Fruit fly (Drosophila melanogaster) whole organism, embryonic: Measurements from ENCODE around the gene Sodq.

ENCODE experiments used
- Abd-B ChIP-seq: fragments of 200-800 bp; sonication (Bioruptor generic); optimal IDR thresholded peaks from 2 replicates; lab custom pipeline; 2018; ENCODE audit warnings: missing biosample characterization, mild to moderate bottlenecking, missing genetic modification characterization, moderate library complexity
- Bteb2 ChIP-seq: fragments of 200-800 bp; sonication (Bioruptor generic); optimal IDR thresholded peaks from 2 replicates; lab custom pipeline; 2016; ENCODE audit warnings: missing biosample characterization, missing genetic modification characterization
- CG11696 ChIP-seq: fragments of 200-800 bp; sonication (Bioruptor generic); IDR thresholded peaks from 2 replicates; pipeline ENCODE4 v1.3.6; 2022; ENCODE audit warnings: missing biosample characterization, missing genetic modification characterization
- CG12769 ChIP-seq: fragments of 200-800 bp; sonication (Bioruptor generic); optimal IDR thresholded peaks from 2 replicates; lab custom pipeline; 2019; ENCODE audit warnings: missing biosample characterization, mild to moderate bottlenecking, missing genetic modification characterization, moderate library complexity
- CG2202 ChIP-seq: fragments of 200-800 bp; sonication (Bioruptor generic); optimal IDR thresholded peaks from 2 replicates; lab custom pipeline; 2018; ENCODE audit warnings: missing biosample characterization, mild to moderate bottlenecking, missing genetic modification characterization
- CG3407 ChIP-seq: fragments of 200-800 bp; sonication (Bioruptor generic); optimal IDR thresholded peaks from 2 replicates; lab custom pipeline; 2018; ENCODE audit warnings: missing biosample characterization, mild to moderate bottlenecking, missing genetic modification characterization
- CG3726 ChIP-seq: fragments of 200-800 bp; sonication (Bioruptor generic); IDR thresholded peaks from 3 replicates; pipeline ENCODE4, ENCODE4 v1.3.6; 2022; ENCODE audit warnings: missing biosample characterization, missing genetic modification characterization
- CG6175 ChIP-seq: fragments of 200-800 bp; sonication (Bioruptor generic); IDR thresholded peaks from 3 replicates; pipeline ENCODE4 v1.3.6; 2022; ENCODE audit warnings: missing biosample characterization, missing genetic modification characterization
- CG6765 ChIP-seq: fragments of 200-800 bp; sonication (Bioruptor generic); optimal IDR thresholded peaks from 3 replicates; lab custom pipeline; 2017; ENCODE audit warnings: missing biosample characterization, mild to moderate bottlenecking, missing genetic modification characterization
- CG7928 ChIP-seq: fragments of 200-800 bp; sonication (Bioruptor generic); optimal IDR thresholded peaks from 2 replicates; lab custom pipeline; 2017; ENCODE audit warnings: missing biosample characterization, mild to moderate bottlenecking, missing genetic modification characterization
- CG7987 ChIP-seq: fragments of 200-800 bp; sonication (Bioruptor generic); optimal IDR thresholded peaks from 2 replicates; lab custom pipeline; 2018; ENCODE audit warnings: missing biosample characterization, mild to moderate bottlenecking, missing genetic modification characterization, moderate library complexity
- CG8290 ChIP-seq, 3 experiments: fragments of 200-800 bp; sonication (Bioruptor generic); optimal IDR thresholded peaks; 2 replicates each; lab custom pipeline; 2016 to 2019; ENCODE audit warnings: missing biosample characterization in 3 of 3, missing genetic modification characterization in 3 of 3, mild to moderate bottlenecking in 2 of 3, moderate library complexity in 1 of 3
- CG8924 ChIP-seq: fragments of 200-800 bp; optimal IDR thresholded peaks from 3 replicates; lab custom pipeline; 2019; ENCODE audit warnings: missing biosample characterization, mild to moderate bottlenecking, missing genetic modification characterization, moderate library complexity
- CG9609 ChIP-seq: fragments of 200-800 bp; sonication (Bioruptor generic); optimal IDR thresholded peaks from 3 replicates; lab custom pipeline; 2016; ENCODE audit warnings: missing biosample characterization, missing genetic modification characterization
- Chrac-16 ChIP-seq: fragments of 200-800 bp; sonication (Bioruptor generic); optimal IDR thresholded peaks from 3 replicates; lab custom pipeline; 2016; ENCODE audit warnings: missing biosample characterization, missing genetic modification characterization
- Dll ChIP-seq: fragments of 200-800 bp; sonication (Bioruptor generic); IDR thresholded peaks from 4 replicates; pipeline ENCODE4 v1.3.6; 2022; ENCODE audit warnings: missing biosample characterization, missing genetic modification characterization; ENCODE audit not compliant: partially characterized antibody
- Doc3 ChIP-seq: fragments of 200-800 bp; sonication (Bioruptor generic); IDR thresholded peaks from 3 replicates; pipeline ENCODE4 v1.3.6; 2022; ENCODE audit warnings: missing biosample characterization, missing genetic modification characterization; ENCODE audit not compliant: partially characterized antibody
- Dp ChIP-seq: fragments of 200-800 bp; sonication (Bioruptor generic); optimal IDR thresholded peaks from 2 replicates; lab custom pipeline; 2018; ENCODE audit warnings: missing biosample characterization, mild to moderate bottlenecking, missing genetic modification characterization, moderate library complexity
- Dref ChIP-seq: fragments of 200-800 bp; sonication (Bioruptor generic); IDR thresholded peaks from 2 replicates; pipeline ENCODE4 v1.3.6; 2022; ENCODE audit warnings: missing biosample characterization, missing genetic modification characterization
- Hr39 ChIP-seq: fragments of >200 bp; optimal IDR thresholded peaks from 2 replicates; lab custom pipeline; 2017
- Kr ChIP-seq: fragments of 200-800 bp; sonication (Bioruptor generic); optimal IDR thresholded peaks from 2 replicates; lab custom pipeline; 2017; ENCODE audit warnings: missing biosample characterization, mild to moderate bottlenecking, missing genetic modification characterization
- Lpt ChIP-seq: fragments of >200 bp; optimal IDR thresholded peaks from 2 replicates; lab custom pipeline; 2018; ENCODE audit warnings: missing biosample characterization, missing genetic modification characterization
- Med ChIP-seq: fragments of 200-800 bp; sonication (Bioruptor generic); peaks from one replicate; lab custom pipeline; 2016; ENCODE audit warnings: missing biosample characterization, missing genetic modification characterization, mild to moderate bottlenecking, inconsistent platforms, moderate library complexity
- Myb ChIP-seq: fragments of 200-800 bp; sonication (Bioruptor generic); optimal IDR thresholded peaks from 2 replicates; lab custom pipeline; 2016; ENCODE audit warnings: missing biosample characterization, missing genetic modification characterization
- Oaz ChIP-seq: fragments of 200-800 bp; sonication (Bioruptor generic); IDR thresholded peaks from 2 replicates; pipeline ENCODE4 v1.3.6; 2022; ENCODE audit warnings: missing biosample characterization, missing genetic modification characterization
- Oli ChIP-seq: fragments of 200-800 bp; sonication (Bioruptor generic); optimal IDR thresholded peaks from 2 replicates; lab custom pipeline; 2018; ENCODE audit warnings: missing biosample characterization, mild to moderate bottlenecking, missing genetic modification characterization, moderate library complexity
- PHDP ChIP-seq: fragments of 200-800 bp; sonication (Bioruptor generic); optimal IDR thresholded peaks from 3 replicates; lab custom pipeline; 2018; ENCODE audit warnings: missing biosample characterization, mild to moderate bottlenecking, missing genetic modification characterization, moderate library complexity
- Ssrp ChIP-seq: fragments of 200-800 bp; sonication (Bioruptor generic); optimal IDR thresholded peaks from 2 replicates; lab custom pipeline; 2018; ENCODE audit warnings: missing biosample characterization, mild to moderate bottlenecking, missing genetic modification characterization, moderate library complexity
- TFAM ChIP-seq: fragments of 200-800 bp; sonication (Bioruptor generic); optimal IDR thresholded peaks from 2 replicates; lab custom pipeline; 2017; ENCODE audit warnings: missing biosample characterization, missing genetic modification characterization, inconsistent platforms
- Vsx1 ChIP-seq: fragments of 200-800 bp; sonication (Bioruptor generic); optimal IDR thresholded peaks from 2 replicates; lab custom pipeline; 2017; ENCODE audit warnings: missing biosample characterization, mild to moderate bottlenecking, missing genetic modification characterization, missing genetic modification reagents
- YL-1 ChIP-seq: fragments of 200-800 bp; sonication (Bioruptor generic); optimal IDR thresholded peaks from 3 replicates; lab custom pipeline; 2017; ENCODE audit warnings: missing biosample characterization, mild to moderate bottlenecking, missing genetic modification characterization
- bbx ChIP-seq: fragments of 200-800 bp; sonication (Bioruptor generic); IDR thresholded peaks from 2 replicates; pipeline ENCODE4 v1.3.6; 2022; ENCODE audit warnings: missing biosample characterization, missing genetic modification characterization; ENCODE audit not compliant: partially characterized antibody
- chinmo ChIP-seq: fragments of 200-800 bp; sonication (Bioruptor generic); IDR thresholded peaks from 4 replicates; pipeline ENCODE4 v1.3.6; 2022; ENCODE audit warnings: missing biosample characterization, missing genetic modification characterization; ENCODE audit not compliant: partially characterized antibody
- cwo ChIP-seq: fragments of 200-800 bp; sonication (Bioruptor generic); optimal IDR thresholded peaks from 3 replicates; lab custom pipeline; 2017; ENCODE audit warnings: missing biosample characterization, missing genetic modification characterization, mild to moderate bottlenecking, moderate library complexity, missing genetic modification reagents
- fd102C ChIP-seq: fragments of 200-800 bp; sonication (Bioruptor generic); optimal IDR thresholded peaks from 2 replicates; lab custom pipeline; 2018; ENCODE audit warnings: missing biosample characterization, mild to moderate bottlenecking, missing genetic modification characterization, moderate library complexity
- gcm ChIP-seq: fragments of 200-800 bp; sonication (Bioruptor generic); optimal IDR thresholded peaks from 2 replicates; lab custom pipeline; 2019; ENCODE audit warnings: missing biosample characterization, mild to moderate bottlenecking, missing genetic modification characterization, moderate library complexity
- grn ChIP-seq: fragments of 200-800 bp; sonication (Bioruptor generic); optimal IDR thresholded peaks from 3 replicates; lab custom pipeline; 2017; ENCODE audit warnings: missing biosample characterization, missing genetic modification characterization
- hb ChIP-seq: fragments of 200-800 bp; sonication (Bioruptor generic); IDR thresholded peaks from 3 replicates; pipeline ENCODE4 v1.3.6; 2022; ENCODE audit warnings: missing biosample characterization, missing genetic modification characterization; ENCODE audit not compliant: partially characterized antibody
- klu ChIP-seq: fragments of 200-800 bp; sonication (Bioruptor generic); IDR thresholded peaks from 2 replicates; pipeline ENCODE4 v1.3.6; 2022; ENCODE audit warnings: missing biosample characterization, missing genetic modification characterization
- mam ChIP-seq: fragments of 200-800 bp; sonication (Bioruptor generic); optimal IDR thresholded peaks from 3 replicates; lab custom pipeline; 2016; ENCODE audit warnings: missing biosample characterization, missing genetic modification characterization
- mirr ChIP-seq: fragments of 200-800 bp; sonication (Bioruptor generic); optimal IDR thresholded peaks from 3 replicates; lab custom pipeline; 2018; ENCODE audit warnings: missing biosample characterization, mild to moderate bottlenecking, missing genetic modification characterization
- pb ChIP-seq: fragments of 200-800 bp; sonication (Bioruptor generic); optimal IDR thresholded peaks from 3 replicates; lab custom pipeline; 2016; ENCODE audit warnings: missing biosample characterization, missing genetic modification characterization
- phol ChIP-seq: fragments of 200-800 bp; sonication (Bioruptor generic); optimal IDR thresholded peaks from 3 replicates; lab custom pipeline; 2018; ENCODE audit warnings: missing biosample characterization, mild to moderate bottlenecking, missing genetic modification characterization, moderate library complexity
- ssp ChIP-seq: fragments of 200-800 bp; sonication (Bioruptor generic); IDR thresholded peaks from 2 replicates; pipeline ENCODE4 v1.3.6; 2022; ENCODE audit warnings: missing biosample characterization, missing genetic modification characterization
- trem ChIP-seq: fragments of 200-800 bp; optimal IDR thresholded peaks from 3 replicates; lab custom pipeline; 2019; ENCODE audit warnings: missing biosample characterization, mild to moderate bottlenecking, missing genetic modification characterization, moderate library complexity
- twi ChIP-seq: fragments of 200-800 bp; optimal IDR thresholded peaks from 2 replicates; lab custom pipeline; 2019; ENCODE audit warnings: missing biosample characterization, mild to moderate bottlenecking, missing genetic modification characterization, moderate library complexity
- tx ChIP-seq: fragments of 200-800 bp; sonication (Bioruptor generic); optimal IDR thresholded peaks from 2 replicates; lab custom pipeline; 2016; ENCODE audit warnings: missing biosample characterization, missing genetic modification characterization
- usp ChIP-seq: fragments of >200 bp; optimal IDR thresholded peaks from 2 replicates; lab custom pipeline; 2017; ENCODE audit warnings: missing biosample characterization, missing genetic modification characterization
- zfh1 ChIP-seq: fragments of 200-800 bp; sonication (Bioruptor generic); IDR thresholded peaks from 3 replicates; pipeline ENCODE4 v1.3.6; 2022; ENCODE audit warnings: missing biosample characterization, missing genetic modification characterization

Gene Sodq

DNA sequence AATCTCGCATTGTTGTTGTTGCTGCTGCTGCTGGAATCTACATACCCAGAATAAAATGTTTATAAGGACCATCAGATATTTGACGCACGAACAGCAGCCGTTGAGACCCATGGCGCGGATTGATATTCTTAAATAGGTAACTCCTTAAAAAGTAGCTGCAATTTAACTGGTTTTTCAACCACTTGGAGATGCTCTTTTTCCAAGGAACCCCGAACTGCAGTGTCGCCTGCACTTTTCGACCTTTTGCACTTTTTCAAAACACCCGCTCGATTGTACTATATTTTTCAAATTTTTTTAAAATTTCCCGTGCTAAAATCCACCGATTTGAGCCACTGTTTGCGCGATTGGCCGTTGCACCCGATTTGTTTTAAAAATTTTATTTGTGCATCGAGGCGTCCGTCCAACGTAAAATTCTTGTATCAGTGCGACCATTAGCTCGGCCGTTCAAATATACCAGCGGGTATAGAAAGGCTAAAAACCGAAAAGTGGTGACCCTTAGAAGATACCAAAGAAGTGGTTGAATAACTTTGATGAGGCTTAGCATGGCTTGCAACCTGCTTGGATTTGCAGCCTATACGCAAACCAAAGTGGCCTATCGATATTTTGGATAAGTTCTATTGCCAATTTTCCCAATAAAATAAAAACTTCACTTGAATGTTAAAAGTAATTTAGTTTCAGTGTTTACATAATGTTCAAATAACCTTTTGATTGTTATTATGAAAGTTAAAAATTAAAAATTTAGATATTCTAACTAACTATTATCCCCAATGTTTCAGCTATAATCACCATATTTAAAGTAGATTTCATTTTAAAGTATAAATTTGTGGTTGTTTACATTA, 14.4 kb upstream of the Sodq start, which contains the start of gene Tsp96F (continued):
- TF ChIP-seq CG6765 (GFP tag; lab: Kevin White, UChicago) (no peak), pb (GFP tag; lab: Kevin White, UChicago) (no peak), ssp (peak; percentile 41), PHDP (tag; lab: Kevin White, UChicago) (no peak), Ssrp (no peak), grn (GFP tag; lab: Kevin White, UChicago) (no peak), chinmo (GFP tag; lab: Robert Waterston, UW) (0 out of 4 replicates have a peak, but pooled peaks have one; percentile 41), CG9609 (peak; percentile 7), klu (GFP tag; lab: Robert Waterston, UW) (no peak), mam (GFP tag; lab: Kevin White, UChicago) (no peak), Myb (GFP tag; lab: Kevin White, UChicago) (peak; percentile 79), gcm (GFP tag; lab: Kevin White, UChicago) (peak; percentile 6), twi (tag; lab: Kevin White, UChicago) (no peak), YL-1 (GFP tag; lab: Kevin White, UChicago) (no peak), CG7987 (GFP tag; lab: Kevin White, UChicago) (peak; percentile 4), CG8924 (no peak), CG3407 (GFP tag; lab: Kevin White, UChicago) (no peak), CG3726 (no peak), Bteb2 (no peak), fd102C (GFP tag; lab: Kevin White, UChicago) (peak; percentile 14), usp (GFP tag; lab: Kevin White, UChicago) (no peak), CG6175 (GFP tag; lab: Robert Waterston, UW) (no peak), TFAM (no peak), CG11696 (GFP tag; lab: Robert Waterston, UW) (no peak), mirr (GFP tag; lab: Kevin White, UChicago) (no peak), tx (GFP tag; lab: Kevin White, UChicago) (no peak), Chrac-16 (GFP tag; lab: Kevin White, UChicago) (no peak), zfh1 (GFP tag; lab: Robert Waterston, UW) (no peak), Dll (peak; percentile 68; the same call in 3 of the 4 replicates), Abd-B (GFP tag; lab: Kevin White, UChicago) (peak; percentile 32), Vsx1 (GFP tag; lab: Kevin White, UChicago) (no peak), Kr (GFP tag; lab: Kevin White, UChicago) (no peak), trem (peak; percentile 53), CG7928 (no peak), hb (GFP tag; lab: Robert Waterston, UW) (no peak), Hr39 (lab: Kevin White, UChicago) (no peak), CG12769 (tag; lab: Kevin White, UChicago) (no peak), cwo (GFP tag; lab: Kevin White, UChicago) (no peak), Doc3 (GFP tag; lab: Robert Waterston, UW) (no peak; the same call in 2 of the 3 replicates), Lpt (no peak)

dm6 chr3R:25881915-25882314, 13.7 kb upstream of the Sodq start, which contains the start of gene SppL:
TSS of gene SppL (plus strand) at chr3R:25881984.
- peak; percentile 23; the same call in 1 of the 2 replicates for TF ChIP-seq Dref (GFP tag; lab: Robert Waterston, UW)
- peak; percentile 27 for TF ChIP-seq YL-1 (GFP tag; lab: Kevin White, UChicago)
- no peak for TF ChIP-seq Oaz (GFP tag; lab: Robert Waterston, UW)
- peak; percentile 66 for TF ChIP-seq Med (GFP tag; lab: Kevin White, UChicago)
- no peak for TF ChIP-seq CG8290 (GFP tag; optimal IDR thresholded peaks at IDR 0.05; lab: Kevin White, UChicago)
- TF ChIP-seq CG8290 (tag; optimal IDR thresholded peaks at IDR 0.05; lab: Kevin White, UChicago) = peak in 1 of 2 experiments; percentile 13
- peak; percentile 43; the same call in 1 of the 2 replicates for TF ChIP-seq bbx (GFP tag; lab: Robert Waterston, UW)
- peak; percentile 83 for TF ChIP-seq CG8924
- peak; percentile 62 for TF ChIP-seq phol (tag; lab: Kevin White, UChicago)
- no peak for TF ChIP-seq klu (GFP tag; lab: Robert Waterston, UW)
- TF ChIP-seq Oli (tag; lab: Kevin White, UChicago) = no peak
- no peak for TF ChIP-seq Lpt
- TF ChIP-seq Dp (GFP tag; lab: Kevin White, UChicago) = peak; percentile 41
- peak; percentile 11 for TF ChIP-seq CG2202 (tag; lab: Kevin White, UChicago)
